Worm (Caenorhabditis elegans) whole organism, dauer: Measurements from ENCODE around the gene irld-33.
"Not testable (repeated sequence)": the region's sequence is repeated elsewhere in the genome, so short reads cannot be mapped to it uniquely, and the experiment has no call there.

Experiments used
- unc-62 ChIP-seq: sonication (generic microtip); optimal IDR thresholded peaks from 2 replicates; lab custom pipeline; 2017; ENCODE audit warnings: missing biosample characterization, missing genetic modification reagents, missing genetic modification characterization

irld-33 gene

ce11 chrII:1771785-1772184, 32.9 kb downstream of the irld-33 start, which contains the start of gene math-3:
math-3 (plus strand) TSS chrII:1772085.
- no peak for TF ChIP-seq unc-62 (GFP tag; lab: Kevin White, UChicago)

- not testable (repeated sequence) for TF ChIP-seq unc-62 (GFP tag; lab: Kevin White, UChicago)
These were observed 36.4 kb downstream of the irld-33 start, which contains the start of gene F36H5.14 for ce11 chrII:1775234-1775633. F36H5.14 (plus strand) TSS chrII:1775534.

- TF ChIP-seq unc-62 (GFP tag; lab: Kevin White, UChicago): no peak
These were observed 43.6 kb downstream of the irld-33 start, which contains the start of gene math-4 for ce11 chrII:1782474-1782873. math-4 (minus strand) TSS chrII:1782574.

ce11 chrII:1784799-1785198, 45.9 kb downstream of the irld-33 start, which contains the start of gene C08F1.11:
C08F1.11 (minus strand) TSS chrII:1784899.
- no peak for TF ChIP-seq unc-62 (GFP tag; lab: Kevin White, UChicago)

ce11 chrII:1786209-1786608, 47.4 kb downstream of the irld-33 start, which contains the start of gene C08F1.10:
C08F1.10 (minus strand) TSS chrII:1786309.
- TF ChIP-seq unc-62 (GFP tag; lab: Kevin White, UChicago): no peak

ce11 chrII:1787208-1787607, 48.4 kb downstream of the irld-33 start:
- TF ChIP-seq unc-62 (GFP tag; lab: Kevin White, UChicago): no peak

- TF ChIP-seq unc-62 (GFP tag; lab: Kevin White, UChicago): no peak
These were observed 49.2 kb downstream of the irld-33 start, which contains the start of the genes C08F1.6 and fbxb-13 for ce11 chrII:1788087-1788486. C08F1.6 (minus strand) TSS chrII:1788187. fbxb-13 (plus strand) TSS chrII:1788277.
